Fruit fly (Drosophila melanogaster) whole organism, embryonic: ENCODE data around the gene abo.
A peak's percentile ranks its signal among the peaks of the same experiment; 100 is the strongest.

Experiments used
- Atf-2 ChIP-seq: fragments of 200-800 bp; sonication (Bioruptor generic); optimal IDR thresholded peaks from 2 replicates; lab custom pipeline; 2016; ENCODE audit warnings: missing biosample characterization, missing genetic modification characterization
- CG10147 ChIP-seq: fragments of 200-800 bp; sonication (Bioruptor generic); optimal IDR thresholded peaks from 2 replicates; lab custom pipeline; 2019; ENCODE audit warnings: missing biosample characterization, mild to moderate bottlenecking, missing genetic modification characterization, moderate library complexity
- CG1024 ChIP-seq: fragments of 200-800 bp; sonication (Bioruptor generic); IDR thresholded peaks from 2 replicates; pipeline ENCODE4 v1.3.6; 2022; ENCODE audit warnings: missing biosample characterization, missing genetic modification characterization
- CG10543 ChIP-seq: fragments of 200-800 bp; sonication (Bioruptor generic); optimal IDR thresholded peaks from 3 replicates; lab custom pipeline; 2017; ENCODE audit warnings: missing biosample characterization, mild to moderate bottlenecking, missing genetic modification characterization, moderate library complexity
- CG10565 ChIP-seq: fragments of 200-800 bp; sonication (Bioruptor generic); optimal IDR thresholded peaks from 3 replicates; lab custom pipeline; 2016; ENCODE audit warnings: missing biosample characterization, mild to moderate bottlenecking, missing genetic modification characterization
- CG10979 ChIP-seq: fragments of 200-800 bp; sonication (Bioruptor generic); optimal IDR thresholded peaks from 2 replicates; lab custom pipeline; 2018; ENCODE audit warnings: missing biosample characterization, mild to moderate bottlenecking, missing genetic modification characterization, moderate library complexity
- CG11093 ChIP-seq: fragments of 200-800 bp; sonication (Bioruptor generic); IDR thresholded peaks from 3 replicates; pipeline ENCODE4 v1.3.6; 2022; ENCODE audit warnings: missing biosample characterization, missing genetic modification characterization
- CG11695 ChIP-seq: fragments of 200-800 bp; sonication (Bioruptor generic); IDR thresholded peaks from 3 replicates; pipeline ENCODE4 v1.3.6; 2022; ENCODE audit warnings: missing biosample characterization, missing genetic modification characterization
- CG15696 ChIP-seq: fragments of 200-800 bp; sonication (Bioruptor generic); optimal IDR thresholded peaks from 2 replicates; lab custom pipeline; 2019; ENCODE audit warnings: missing biosample characterization, mild to moderate bottlenecking, missing genetic modification characterization, moderate library complexity
- CG17568 ChIP-seq: fragments of 200-800 bp; sonication (Bioruptor generic); optimal IDR thresholded peaks from 2 replicates; lab custom pipeline; 2018; ENCODE audit warnings: missing biosample characterization, mild to moderate bottlenecking, missing genetic modification characterization, moderate library complexity
- CG18262 ChIP-seq: fragments of 200-800 bp; optimal IDR thresholded peaks from 3 replicates; lab custom pipeline; 2019; ENCODE audit warnings: missing biosample characterization, mild to moderate bottlenecking, missing genetic modification characterization, moderate library complexity
- CG18599 ChIP-seq: fragments of 200-800 bp; sonication (Bioruptor generic); optimal IDR thresholded peaks from 3 replicates; lab custom pipeline; 2017; ENCODE audit warnings: missing biosample characterization, missing genetic modification characterization, mild to moderate bottlenecking, moderate library complexity, missing genetic modification reagents
- CG31224 ChIP-seq: fragments of 200-800 bp; sonication (Bioruptor generic); IDR thresholded peaks from 2 replicates; pipeline ENCODE4 v1.3.6; 2022; ENCODE audit warnings: missing biosample characterization, missing genetic modification characterization
- CG31441 ChIP-seq: fragments of 200-800 bp; sonication (Bioruptor generic); IDR thresholded peaks from 2 replicates; pipeline ENCODE4 v1.3.6; 2022; ENCODE audit warnings: missing biosample characterization, missing genetic modification characterization
- CG34376 ChIP-seq: fragments of 200-800 bp; sonication (Bioruptor generic); optimal IDR thresholded peaks from 2 replicates; lab custom pipeline; 2018; ENCODE audit warnings: missing biosample characterization, mild to moderate bottlenecking, missing genetic modification characterization
- CG34422 ChIP-seq: fragments of 200-800 bp; sonication (Bioruptor generic); IDR thresholded peaks from 3 replicates; pipeline ENCODE4 v1.3.6; 2022; ENCODE audit warnings: missing biosample characterization, missing genetic modification characterization
- CG3838 ChIP-seq: fragments of 200-800 bp; sonication (Bioruptor generic); optimal IDR thresholded peaks from 3 replicates; lab custom pipeline; 2016; ENCODE audit warnings: missing biosample characterization, missing genetic modification characterization
- CG42726 ChIP-seq: fragments of 200-800 bp; sonication (Bioruptor generic); IDR thresholded peaks from 2 replicates; pipeline ENCODE4 v1.3.6; 2022; ENCODE audit warnings: missing biosample characterization, missing genetic modification characterization; ENCODE audit not compliant: partially characterized antibody
- CG6654 ChIP-seq: fragments of 200-800 bp; sonication (Bioruptor generic); optimal IDR thresholded peaks from 2 replicates; lab custom pipeline; 2017; ENCODE audit warnings: missing biosample characterization, mild to moderate bottlenecking, missing genetic modification characterization
- CG8290 ChIP-seq, 3 experiments: fragments of 200-800 bp; sonication (Bioruptor generic); optimal IDR thresholded peaks; 2 replicates each; lab custom pipeline; 2016 to 2019; ENCODE audit warnings: missing biosample characterization in 3 of 3, missing genetic modification characterization in 3 of 3, mild to moderate bottlenecking in 2 of 3, moderate library complexity in 1 of 3
- CG8765 ChIP-seq: fragments of 200-800 bp; sonication (Bioruptor generic); IDR thresholded peaks from 2 replicates; pipeline ENCODE4 v1.3.6; 2022; ENCODE audit warnings: missing biosample characterization, missing genetic modification characterization
- CG9817 ChIP-seq: fragments of 200-800 bp; sonication (Bioruptor generic); optimal IDR thresholded peaks from 2 replicates; lab custom pipeline; 2018; ENCODE audit warnings: missing biosample characterization, mild to moderate bottlenecking, missing genetic modification characterization, moderate library complexity
- CHES-1-like ChIP-seq: fragments of 200-800 bp; sonication (Bioruptor generic); optimal IDR thresholded peaks from 2 replicates; lab custom pipeline; 2016; ENCODE audit warnings: missing biosample characterization, missing genetic modification characterization
- HLH4C ChIP-seq: fragments of 200-800 bp; sonication (Bioruptor generic); IDR thresholded peaks from 3 replicates; pipeline ENCODE4 v1.3.6; 2022; ENCODE audit warnings: missing biosample characterization, missing genetic modification characterization; ENCODE audit not compliant: partially characterized antibody
- HLHmδ ChIP-seq: fragments of 200-800 bp; sonication (Bioruptor generic); optimal IDR thresholded peaks from 2 replicates; lab custom pipeline; 2018; ENCODE audit warnings: missing biosample characterization, mild to moderate bottlenecking, missing genetic modification characterization, moderate library complexity
- HmgD ChIP-seq: fragments of 200-800 bp; sonication (Bioruptor generic); optimal IDR thresholded peaks from 3 replicates; lab custom pipeline; 2016; ENCODE audit warnings: missing biosample characterization, missing genetic modification characterization
- Hsf ChIP-seq: fragments of 200-800 bp; sonication (Bioruptor generic); optimal IDR thresholded peaks from 3 replicates; lab custom pipeline; 2016; ENCODE audit warnings: missing biosample characterization, missing genetic modification characterization
- Jarid2 ChIP-seq: fragments of 200-800 bp; sonication (Bioruptor generic); optimal IDR thresholded peaks from 3 replicates; lab custom pipeline; 2017; ENCODE audit warnings: mild to moderate bottlenecking, missing biosample characterization, missing genetic modification reagents, missing genetic modification characterization
- MTF-1 ChIP-seq: fragments of 200-800 bp; sonication (Bioruptor generic); optimal IDR thresholded peaks from 2 replicates; lab custom pipeline; 2018; ENCODE audit warnings: missing biosample characterization, mild to moderate bottlenecking, missing genetic modification characterization, borderline replicate concordance
- Myb ChIP-seq: fragments of 200-800 bp; sonication (Bioruptor generic); optimal IDR thresholded peaks from 2 replicates; lab custom pipeline; 2016; ENCODE audit warnings: missing biosample characterization, missing genetic modification characterization
- NfI ChIP-seq: fragments of 200-800 bp; sonication (Bioruptor generic); optimal IDR thresholded peaks from 3 replicates; lab custom pipeline; 2018; ENCODE audit warnings: missing biosample characterization, mild to moderate bottlenecking, missing genetic modification characterization, moderate library complexity
- Scr ChIP-seq: fragments of 200-800 bp; sonication (Bioruptor generic); IDR thresholded peaks from 2 replicates; pipeline ENCODE4 v1.3.6; 2022; ENCODE audit warnings: missing biosample characterization, missing genetic modification characterization; ENCODE audit not compliant: partially characterized antibody
- Sox102F ChIP-seq: fragments of 200-800 bp; sonication (Bioruptor generic); optimal IDR thresholded peaks from 2 replicates; lab custom pipeline; 2018; ENCODE audit warnings: missing biosample characterization, mild to moderate bottlenecking, missing genetic modification characterization, moderate library complexity
- bowl ChIP-seq: fragments of 200-800 bp; sonication (Bioruptor generic); IDR thresholded peaks from 2 replicates; pipeline ENCODE4 v1.3.6; 2022; ENCODE audit warnings: missing biosample characterization, missing genetic modification characterization
- btn ChIP-seq: fragments of 200-800 bp; sonication (Bioruptor generic); optimal IDR thresholded peaks from 2 replicates; lab custom pipeline; 2016; ENCODE audit warnings: missing biosample characterization, missing genetic modification characterization
- dmrt99B ChIP-seq: fragments of 200-800 bp; sonication (Bioruptor generic); optimal IDR thresholded peaks from 2 replicates; lab custom pipeline; 2018; ENCODE audit warnings: missing biosample characterization, mild to moderate bottlenecking, missing genetic modification characterization, moderate library complexity
- dysf ChIP-seq: fragments of 200-800 bp; sonication (Bioruptor generic); IDR thresholded peaks from 3 replicates; pipeline ENCODE4 v1.3.6; 2022; ENCODE audit warnings: missing biosample characterization, missing genetic modification characterization
- en ChIP-seq: fragments of 200-800 bp; sonication (Bioruptor generic); optimal IDR thresholded peaks from 2 replicates; lab custom pipeline; 2016; ENCODE audit warnings: missing biosample characterization, missing genetic modification characterization
- gcm2 ChIP-seq: fragments of 200-800 bp; sonication (Bioruptor generic); optimal IDR thresholded peaks from 2 replicates; lab custom pipeline; 2016; ENCODE audit warnings: missing biosample characterization, missing genetic modification characterization
- hb ChIP-seq: fragments of 200-800 bp; sonication (Bioruptor generic); IDR thresholded peaks from 3 replicates; pipeline ENCODE4 v1.3.6; 2022; ENCODE audit warnings: missing biosample characterization, missing genetic modification characterization; ENCODE audit not compliant: partially characterized antibody
- kah ChIP-seq: fragments of 200-800 bp; sonication (Bioruptor generic); optimal IDR thresholded peaks from 2 replicates; lab custom pipeline; 2018; ENCODE audit warnings: missing biosample characterization, mild to moderate bottlenecking, missing genetic modification characterization
- knrl ChIP-seq: fragments of 200-800 bp; sonication (Bioruptor generic); IDR thresholded peaks from 3 replicates; pipeline ENCODE4 v1.3.6; 2022; ENCODE audit warnings: missing biosample characterization, missing genetic modification characterization; ENCODE audit not compliant: partially characterized antibody
- lilli ChIP-seq: fragments of 200-800 bp; sonication (Bioruptor generic); optimal IDR thresholded peaks from 3 replicates; lab custom pipeline; 2016; ENCODE audit warnings: missing biosample characterization, missing genetic modification characterization
- mam ChIP-seq: fragments of 200-800 bp; sonication (Bioruptor generic); optimal IDR thresholded peaks from 3 replicates; lab custom pipeline; 2016; ENCODE audit warnings: missing biosample characterization, missing genetic modification characterization
- pho ChIP-seq: fragments of 200-800 bp; sonication (Bioruptor generic); optimal IDR thresholded peaks from 2 replicates; lab custom pipeline; 2016; ENCODE audit warnings: missing biosample characterization, missing genetic modification characterization
- rib ChIP-seq: fragments of 200-800 bp; sonication (Bioruptor generic); IDR thresholded peaks from 2 replicates; pipeline ENCODE4 v1.3.6; 2022; ENCODE audit warnings: missing biosample characterization, missing genetic modification characterization
- sisA ChIP-seq: fragments of 200-800 bp; sonication (Bioruptor generic); IDR thresholded peaks from 2 replicates; pipeline ENCODE4 v1.3.6; 2022; ENCODE audit warnings: missing biosample characterization, missing genetic modification characterization
- vvl ChIP-seq: fragments of 200-800 bp; sonication (Bioruptor generic); IDR thresholded peaks from 2 replicates; pipeline ENCODE4 v1.3.6; 2022; ENCODE audit warnings: missing biosample characterization, missing genetic modification characterization

Gene abo

DNA sequence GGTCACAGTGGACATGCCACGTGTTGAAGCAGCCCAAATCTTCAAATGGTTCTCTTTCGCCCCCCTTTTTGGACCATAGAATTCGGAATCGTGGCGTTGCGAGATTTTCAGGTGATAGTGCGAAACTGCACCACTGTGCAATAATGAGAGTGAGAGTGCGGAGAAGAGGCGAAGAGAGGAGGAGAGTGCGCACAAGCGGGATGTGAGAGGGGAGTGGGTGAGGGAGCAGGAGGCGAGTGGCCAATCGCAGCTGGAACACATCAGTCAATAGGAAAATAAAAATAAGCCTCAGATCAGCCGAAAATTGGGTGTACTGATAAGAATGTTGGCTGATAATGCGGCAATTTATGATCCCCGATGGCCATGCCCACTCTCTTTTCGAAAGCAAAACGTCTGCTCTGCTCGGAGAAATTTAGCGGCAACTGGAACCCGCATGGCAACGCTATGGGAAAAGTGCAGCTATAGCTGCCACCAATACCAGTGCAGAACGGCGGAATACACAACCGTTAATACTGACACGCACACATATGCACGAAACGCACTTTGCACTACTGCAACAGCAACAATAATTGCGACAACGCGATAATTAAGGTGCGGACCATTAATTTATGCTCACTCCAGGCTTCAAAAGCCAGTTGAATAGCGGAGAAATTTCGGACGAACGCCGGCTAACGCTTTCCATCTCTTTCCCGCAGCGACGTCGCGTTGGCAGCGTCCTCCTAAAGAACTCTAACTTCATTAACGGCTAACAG is 7.7 kb downstream of the abo start (continued):
- TF ChIP-seq kah (GFP tag; lab: Kevin White, UChicago) = peak; percentile 46
- TF ChIP-seq MTF-1 (GFP tag; lab: Kevin White, UChicago) = no peak
- TF ChIP-seq CG42726 (GFP tag; lab: Robert Waterston, UW) = 0 out of 2 replicates have a peak, but pooled peaks have one; percentile 40
- no peak for TF ChIP-seq en (GFP tag; lab: Kevin White, UChicago)
- peak; percentile 36 for TF ChIP-seq CG18599 (GFP tag; lab: Kevin White, UChicago)
- TF ChIP-seq CG8765 (GFP tag; lab: Robert Waterston, UW) = no peak
- TF ChIP-seq CG11093 (GFP tag; lab: Robert Waterston, UW) = no peak
- no peak for TF ChIP-seq sisA
- no peak for TF ChIP-seq CG31224 (GFP tag; lab: Robert Waterston, UW)
- TF ChIP-seq CG6654 = no peak
- TF ChIP-seq CG11695 = 0 out of 3 replicates have a peak, but pooled peaks have one; percentile 49
- peak; percentile 24 for TF ChIP-seq mam (GFP tag; lab: Kevin White, UChicago)
- TF ChIP-seq CG15696 (tag; lab: Kevin White, UChicago) = no peak
- TF ChIP-seq CG9817 = no peak
- TF ChIP-seq CG10147 = no peak
- no peak for TF ChIP-seq CHES-1-like (GFP tag; lab: Kevin White, UChicago)
- TF ChIP-seq CG3838 (GFP tag; lab: Kevin White, UChicago) = no peak
- no peak for TF ChIP-seq CG18262 (tag; lab: Kevin White, UChicago)
- no peak for TF ChIP-seq btn (GFP tag; lab: Kevin White, UChicago)
- 0 out of 3 replicates have a peak, but pooled peaks have one; percentile 11 for TF ChIP-seq knrl
- TF ChIP-seq CG17568 (GFP tag; lab: Kevin White, UChicago) = no peak
- peak; percentile 54; the same call in 1 of the 2 replicates for TF ChIP-seq vvl
- TF ChIP-seq pho (GFP tag; lab: Kevin White, UChicago) = no peak
- no peak for TF ChIP-seq Myb (GFP tag; lab: Kevin White, UChicago)
- TF ChIP-seq CG34376 = peak; percentile 15
- TF ChIP-seq gcm2 = no peak
- no peak for TF ChIP-seq HmgD (GFP tag; lab: Kevin White, UChicago)
- no peak for TF ChIP-seq CG10565 (GFP tag; lab: Kevin White, UChicago)
- no peak for TF ChIP-seq dysf
- peak; percentile 73 for TF ChIP-seq HLHmδ (GFP tag; lab: Kevin White, UChicago)
- TF ChIP-seq CG8290 (GFP tag; optimal IDR thresholded peaks at IDR 0.05; lab: Kevin White, UChicago) = no peak
- TF ChIP-seq CG8290 (tag; optimal IDR thresholded peaks at IDR 0.05; lab: Kevin White, UChicago) = peak in 1 of 2 experiments; percentile 50
- no peak for TF ChIP-seq Jarid2 (GFP tag; lab: Kevin White, UChicago)
- no peak for TF ChIP-seq Atf-2 (GFP tag; lab: Kevin White, UChicago)
- no peak for TF ChIP-seq dmrt99B (tag; lab: Kevin White, UChicago)
- TF ChIP-seq Hsf (GFP tag; lab: Kevin White, UChicago) = no peak
- TF ChIP-seq HLH4C = 0 out of 3 replicates have a peak, but pooled peaks have one; percentile 37
- TF ChIP-seq Sox102F (GFP tag; lab: Kevin White, UChicago) = no peak
- no peak; the same call in 1 of the 2 replicates for TF ChIP-seq Scr (GFP tag; lab: Robert Waterston, UW)
- peak; percentile 30; the same call in 1 of the 2 replicates for TF ChIP-seq bowl
- TF ChIP-seq lilli (GFP tag; lab: Kevin White, UChicago) = peak; percentile 23
- peak; percentile 72; the same call in 2 of the 3 replicates for TF ChIP-seq CG34422
- TF ChIP-seq CG1024 = no peak
- TF ChIP-seq CG31441 = no peak; the same call in 1 of the 2 replicates
- TF ChIP-seq CG10543 (GFP tag; lab: Kevin White, UChicago) = peak; percentile 47
- TF ChIP-seq CG10979 (tag; lab: Kevin White, UChicago) = peak; percentile 39
- peak; percentile 47; the same call in 1 of the 3 replicates for TF ChIP-seq hb
- TF ChIP-seq rib (GFP tag; lab: Robert Waterston, UW) = peak; percentile 37; the same call in 1 of the 2 replicates
- no peak for TF ChIP-seq NfI (GFP tag; lab: Kevin White, UChicago)
